Worm (Caenorhabditis elegans) whole organism, L1 larva: ENCODE measurements around the gene R11.4.

Source experiments
- ama-1 ChIP-seq: fragments of 150-350 bp; optimal IDR thresholded peaks from 2 replicates; lab custom pipeline; 2014
- dpl-1 ChIP-seq, 3 experiments: fragments of 150-350 bp in 2 of 3; sonication (generic microtip) in 1 of 3; optimal IDR thresholded peaks; 2 replicates each; lab custom pipeline; 2014 to 2017; ENCODE audit warnings: missing biosample characterization in 3 of 3, missing genetic modification characterization in 3 of 3, missing genetic modification reagents in 3 of 3
- elt-3 ChIP-seq, 6 experiments: fragments of 150-350 bp in 1 of 6; sonication (generic microtip); optimal IDR thresholded peaks; 2 replicates each; lab custom pipeline; 2017 to 2018; ENCODE audit warnings: missing biosample characterization in 6 of 6, missing genetic modification characterization in 6 of 6, inconsistent platforms in 1 of 6
- fos-1 ChIP-seq: fragments of 150-350 bp; optimal IDR thresholded peaks from 2 replicates; lab custom pipeline; 2014; ENCODE audit warnings: missing biosample characterization, missing genetic modification characterization
- lin-35 ChIP-seq, 2 experiments: fragments of 150-350 bp; optimal IDR thresholded peaks; 2 replicates each; lab custom pipeline; 2014; ENCODE audit warnings: missing biosample characterization in 2 of 2, missing genetic modification characterization in 2 of 2, missing genetic modification reagents in 2 of 2
- nhr-71 ChIP-seq: sonication (generic microtip); optimal IDR thresholded peaks from 2 replicates; lab custom pipeline; 2016; ENCODE audit warnings: mild to moderate bottlenecking, missing genetic modification characterization, moderate library complexity, missing compliant biosample characterization
- pax-3 ChIP-seq: fragments of 200-800 bp; sonication (Bioruptor generic); optimal IDR thresholded peaks from 2 replicates; lab custom pipeline; 2018; ENCODE audit warnings: mild to moderate bottlenecking, missing genetic modification characterization, moderate library complexity, missing compliant biosample characterization
- snu-23 ChIP-seq: sonication (generic microtip); optimal IDR thresholded peaks from 2 replicates; lab custom pipeline; 2016; ENCODE audit warnings: missing genetic modification characterization, missing compliant biosample characterization
- swsn-7 ChIP-seq: sonication (generic microtip); optimal IDR thresholded peaks from 2 replicates; lab custom pipeline; 2016; ENCODE audit warnings: missing genetic modification characterization, missing compliant biosample characterization
- unc-130 ChIP-seq: fragments of 150-350 bp; optimal IDR thresholded peaks from 2 replicates; lab custom pipeline; 2017; ENCODE audit warnings: missing biosample characterization, missing genetic modification characterization, inconsistent platforms
- zip-4 ChIP-seq: fragments of 200-800 bp; sonication (Bioruptor generic); optimal IDR thresholded peaks from 2 replicates; lab custom pipeline; 2018; ENCODE audit warnings: mild to moderate bottlenecking, missing genetic modification characterization, moderate library complexity, missing compliant biosample characterization

DNA sequence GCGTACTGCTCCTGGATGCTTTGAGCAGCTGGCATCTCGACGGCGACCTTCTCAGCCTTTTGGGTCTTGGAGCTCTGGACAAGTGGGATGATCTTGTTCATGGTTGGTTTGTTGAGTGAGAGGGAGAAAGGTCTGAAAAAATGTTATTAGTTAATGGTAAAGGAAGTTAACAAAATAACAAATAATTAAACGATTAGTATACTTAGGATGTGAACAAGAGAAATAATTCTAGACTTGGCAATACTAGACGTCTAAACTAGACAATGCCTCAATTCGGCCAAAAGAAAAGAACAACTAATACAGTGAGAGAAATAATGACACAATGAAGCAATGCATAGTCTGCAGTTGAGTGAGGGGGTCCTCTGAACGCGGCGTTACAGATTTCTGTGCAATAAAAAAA is at the start of gene R11.4:
- TF ChIP-seq fos-1 (tag; lab: Kevin White, UChicago) (no peak), snu-23 (GFP tag; lab: Kevin White, UChicago) (no peak), dpl-1 (GFP tag; optimal IDR thresholded peaks at IDR 0.05; lab: Kevin White, UChicago) (no peak), nhr-71 (tag; lab: Kevin White, UChicago) (no peak), zip-4 (GFP tag; lab: Kevin White, UChicago) (no peak), unc-130 (no peak), lin-35 (GFP tag; optimal IDR thresholded peaks at IDR 0.05; lab: Kevin White, UChicago) (no peak), pax-3 (tag; lab: Kevin White, UChicago) (no peak), ama-1 (lab: Kevin White, UChicago) (no peak), swsn-7 (tag; lab: Kevin White, UChicago) (no peak), elt-3 (tag; optimal IDR thresholded peaks at IDR 0.05; lab: Kevin White, UChicago) (no peak)
